Fruit fly (Drosophila melanogaster) whole organism, pupa: Measurements from ENCODE around the gene Pde6.

Source experiments
- CG10348 ChIP-seq: fragments of 200-800 bp; sonication (Bioruptor generic); IDR thresholded peaks from 2 replicates; pipeline ENCODE4 v1.3.6; 2022; ENCODE audit warnings: missing biosample characterization, missing genetic modification characterization
- CG12605 ChIP-seq: fragments of 200-800 bp; sonication (Bioruptor generic); IDR thresholded peaks from 2 replicates; pipeline ENCODE4 v1.3.6; 2022; ENCODE audit warnings: missing biosample characterization, missing genetic modification characterization
- CG13204 ChIP-seq: fragments of 200-800 bp; sonication (Bioruptor generic); optimal IDR thresholded peaks from 2 replicates; lab custom pipeline; 2018; ENCODE audit warnings: missing biosample characterization, mild to moderate bottlenecking, missing genetic modification characterization, moderate library complexity
- CG14655 ChIP-seq: fragments of 200-800 bp; sonication (Bioruptor generic); optimal IDR thresholded peaks from 3 replicates; lab custom pipeline; 2017; ENCODE audit warnings: mild to moderate bottlenecking, missing biosample characterization, missing genetic modification reagents, missing genetic modification characterization
- CG15710 ChIP-seq: fragments of 200-800 bp; sonication (Bioruptor generic); optimal IDR thresholded peaks from 2 replicates; lab custom pipeline; 2018; ENCODE audit warnings: missing biosample characterization, mild to moderate bottlenecking, missing genetic modification characterization, moderate library complexity
- CG17806 ChIP-seq: fragments of 200-800 bp; sonication (Bioruptor generic); optimal IDR thresholded peaks from 2 replicates; lab custom pipeline; 2018; ENCODE audit warnings: missing biosample characterization, mild to moderate bottlenecking, missing genetic modification characterization, moderate library complexity
- CG32121 ChIP-seq: fragments of 200-800 bp; sonication (Bioruptor generic); IDR thresholded peaks from 2 replicates; pipeline ENCODE4 v1.3.6; 2022; ENCODE audit warnings: missing biosample characterization, missing genetic modification characterization
- CG34367 ChIP-seq: fragments of 200-800 bp; sonication (Bioruptor generic); optimal IDR thresholded peaks from 2 replicates; lab custom pipeline; 2018; ENCODE audit warnings: missing biosample characterization, mild to moderate bottlenecking, missing genetic modification characterization
- CG4496 ChIP-seq: fragments of 200-800 bp; sonication (Bioruptor generic); IDR thresholded peaks from 3 replicates; pipeline ENCODE4 v1.3.6; 2022; ENCODE audit warnings: missing biosample characterization, missing genetic modification characterization
- CG8159 ChIP-seq: fragments of 200-800 bp; sonication (Bioruptor generic); optimal IDR thresholded peaks from 3 replicates; lab custom pipeline; 2018; ENCODE audit warnings: missing biosample characterization, mild to moderate bottlenecking, missing genetic modification characterization, moderate library complexity
- CG8301 ChIP-seq: fragments of 200-800 bp; sonication (Bioruptor generic); optimal IDR thresholded peaks from 2 replicates; lab custom pipeline; 2018; ENCODE audit warnings: missing biosample characterization, mild to moderate bottlenecking, missing genetic modification characterization
- CG9948 ChIP-seq: fragments of 200-800 bp; sonication (Bioruptor generic); optimal IDR thresholded peaks from 2 replicates; lab custom pipeline; 2018; ENCODE audit warnings: missing biosample characterization, mild to moderate bottlenecking, missing genetic modification characterization, moderate library complexity
- D1 ChIP-seq: fragments of 200-800 bp; sonication (Bioruptor generic); optimal IDR thresholded peaks from 2 replicates; lab custom pipeline; 2018; ENCODE audit warnings: missing biosample characterization, mild to moderate bottlenecking, missing genetic modification characterization, moderate library complexity
- EcR ChIP-seq: fragments of 200-800 bp; sonication (Bioruptor generic); optimal IDR thresholded peaks from 3 replicates; lab custom pipeline; 2019; ENCODE audit warnings: missing biosample characterization, missing genetic modification characterization, mild to moderate bottlenecking, moderate library complexity, missing genetic modification reagents
- Ets98B ChIP-seq: fragments of 200-800 bp; sonication (Bioruptor generic); IDR thresholded peaks from 2 replicates; pipeline ENCODE4 v1.3.6; 2022; ENCODE audit warnings: missing biosample characterization, missing genetic modification characterization
- Pif1A ChIP-seq: fragments of 200-800 bp; sonication (Bioruptor generic); optimal IDR thresholded peaks from 3 replicates; lab custom pipeline; 2016; ENCODE audit warnings: missing biosample characterization, missing genetic modification characterization
- Pif1B ChIP-seq: fragments of 200-800 bp; sonication (Bioruptor generic); optimal IDR thresholded peaks from 3 replicates; lab custom pipeline; 2016; ENCODE audit warnings: missing biosample characterization, missing genetic modification characterization
- Snoo ChIP-seq: fragments of 200-800 bp; sonication (Bioruptor generic); optimal IDR thresholded peaks from 3 replicates; lab custom pipeline; 2017; ENCODE audit warnings: missing biosample characterization, mild to moderate bottlenecking, missing genetic modification characterization, inconsistent platforms
- fd96Ca ChIP-seq: fragments of 200-800 bp; sonication (Bioruptor generic); IDR thresholded peaks from 3 replicates; pipeline ENCODE4 v1.3.6; 2022; ENCODE audit warnings: missing biosample characterization, missing genetic modification characterization
- gl ChIP-seq: fragments of 200-800 bp; sonication (Bioruptor generic); optimal IDR thresholded peaks from 2 replicates; lab custom pipeline; 2018; ENCODE audit warnings: missing biosample characterization, mild to moderate bottlenecking, missing genetic modification characterization
- rn ChIP-seq: fragments of 200-800 bp; sonication (Bioruptor generic); IDR thresholded peaks from 2 replicates; pipeline ENCODE4 v1.3.6; 2022; ENCODE audit warnings: missing biosample characterization, missing genetic modification characterization

Pde6 gene

dm6 chr3R:14557480-14558354, at the start of gene Pde6:
TSS of gene Pde6 (minus strand) at chr3R:14558304.
- TF ChIP-seq CG15710 (tag; lab: Kevin White, UChicago) (peak; percentile 63), CG4496 (GFP tag; lab: Robert Waterston, UW) (peak; percentile 88), gl (tag; lab: Kevin White, UChicago) (peak; percentile 53), Ets98B (GFP tag; lab: Robert Waterston, UW) (peak; percentile 84), CG12605 (peak; percentile 96), CG9948 (peak; percentile 29), CG34367 (tag; lab: Kevin White, UChicago) (peak; percentile 44), Pif1B (peak; percentile 88), Pif1A (peak; percentile 85), EcR (no peak), CG8159 (tag; lab: Kevin White, UChicago) (peak; percentile 13), CG10348 (GFP tag; lab: Robert Waterston, UW) (no peak), CG8301 (tag; lab: Kevin White, UChicago) (peak; percentile 65), CG32121 (GFP tag; lab: Robert Waterston, UW) (peak; percentile 85), CG17806 (tag; lab: Kevin White, UChicago) (peak; percentile 28), CG14655 (GFP tag; lab: Kevin White, UChicago) (peak; percentile 81), CG13204 (GFP tag; lab: Kevin White, UChicago) (peak; percentile 36), D1 (no peak), fd96Ca (GFP tag; lab: Robert Waterston, UW) (peak; percentile 84), rn (GFP tag; lab: Robert Waterston, UW) (peak; percentile 73; the same call in 1 of the 2 replicates), Snoo (tag; lab: Kevin White, UChicago) (peak; percentile 14)

dm6 chr3R:14597935-14598424, 39.9 kb upstream of the Pde6 start:
- TF ChIP-seq CG34367 (tag; lab: Kevin White, UChicago): peak; percentile 46
- TF ChIP-seq CG8159 (tag; lab: Kevin White, UChicago): peak; percentile 76
- peak; percentile 62 for TF ChIP-seq CG15710 (tag; lab: Kevin White, UChicago)
- 0 out of 2 replicates have a peak, but pooled peaks have one; percentile 22 for TF ChIP-seq CG12605
- TF ChIP-seq Ets98B (GFP tag; lab: Robert Waterston, UW): peak; percentile 24; the same call in 1 of the 2 replicates
- no peak for TF ChIP-seq CG10348 (GFP tag; lab: Robert Waterston, UW)
- no peak for TF ChIP-seq D1
- TF ChIP-seq EcR: no peak
- TF ChIP-seq CG17806 (tag; lab: Kevin White, UChicago): peak; percentile 59
- TF ChIP-seq Snoo (tag; lab: Kevin White, UChicago): no peak
- peak; percentile 52; the same call in 1 of the 3 replicates for TF ChIP-seq CG4496 (GFP tag; lab: Robert Waterston, UW)
- TF ChIP-seq CG13204 (GFP tag; lab: Kevin White, UChicago): no peak
- TF ChIP-seq CG8301 (tag; lab: Kevin White, UChicago): peak; percentile 53
- peak; percentile 63 for TF ChIP-seq CG14655 (GFP tag; lab: Kevin White, UChicago)
- TF ChIP-seq rn (GFP tag; lab: Robert Waterston, UW): no peak
- peak; percentile 58 for TF ChIP-seq CG9948
- TF ChIP-seq CG32121 (GFP tag; lab: Robert Waterston, UW): peak; percentile 17; the same call in 1 of the 2 replicates
- no peak for TF ChIP-seq fd96Ca (GFP tag; lab: Robert Waterston, UW)
- TF ChIP-seq gl (tag; lab: Kevin White, UChicago): no peak
- peak; percentile 12 for TF ChIP-seq Pif1B

- TF ChIP-seq CG14655 (GFP tag; lab: Kevin White, UChicago) (peak; percentile 73), CG12605 (no peak), CG10348 (GFP tag; lab: Robert Waterston, UW) (no peak), CG8159 (tag; lab: Kevin White, UChicago) (peak; percentile 83), CG15710 (tag; lab: Kevin White, UChicago) (peak; percentile 77), rn (GFP tag; lab: Robert Waterston, UW) (no peak), CG8301 (tag; lab: Kevin White, UChicago) (peak; percentile 71), Pif1B (peak; percentile 39), Snoo (tag; lab: Kevin White, UChicago) (no peak), EcR (no peak), Ets98B (GFP tag; lab: Robert Waterston, UW) (no peak), D1 (peak; percentile 10), fd96Ca (GFP tag; lab: Robert Waterston, UW) (no peak), CG17806 (tag; lab: Kevin White, UChicago) (peak; percentile 71), CG4496 (GFP tag; lab: Robert Waterston, UW) (peak; percentile 57; the same call in 2 of the 3 replicates), CG9948 (peak; percentile 61), CG13204 (GFP tag; lab: Kevin White, UChicago) (peak; percentile 31), CG32121 (GFP tag; lab: Robert Waterston, UW) (no peak), CG34367 (tag; lab: Kevin White, UChicago) (peak; percentile 52), Pif1A (peak; percentile 36)
These were observed 32.8 kb upstream of the Pde6 start for dm6 chr3R:14590753-14591535.

dm6 chr3R:14589483-14589882, 31.4 kb upstream of the Pde6 start:
- TF ChIP-seq CG32121 (GFP tag; lab: Robert Waterston, UW): no peak
- peak; percentile 17 for TF ChIP-seq CG15710 (tag; lab: Kevin White, UChicago)
- peak; percentile 49 for TF ChIP-seq CG14655 (GFP tag; lab: Kevin White, UChicago)
- no peak for TF ChIP-seq Ets98B (GFP tag; lab: Robert Waterston, UW)
- peak; percentile 12 for TF ChIP-seq Pif1A
- TF ChIP-seq CG8301 (tag; lab: Kevin White, UChicago): peak; percentile 31
- TF ChIP-seq CG4496 (GFP tag; lab: Robert Waterston, UW): peak; percentile 65; the same call in 2 of the 3 replicates
- peak; percentile 28 for TF ChIP-seq CG8159 (tag; lab: Kevin White, UChicago)
